Fruit fly (Drosophila melanogaster) whole organism, embryonic: ENCODE measurements around the gene Arl6IP1.

Experiments used
- BEAF-32 ChIP-seq: fragments of 200-800 bp; sonication (Bioruptor generic); optimal IDR thresholded peaks from 3 replicates; lab custom pipeline; 2017; ENCODE audit warnings: missing biosample characterization, missing genetic modification characterization, mild to moderate bottlenecking, moderate library complexity, missing genetic modification reagents
- Bgb ChIP-seq: fragments of 200-800 bp; sonication (Bioruptor generic); IDR thresholded peaks from 2 replicates; pipeline ENCODE4 v1.3.6; 2022; ENCODE audit warnings: missing biosample characterization, missing genetic modification characterization; ENCODE audit not compliant: partially characterized antibody
- CG11085 ChIP-seq: fragments of 200-800 bp; sonication (Bioruptor generic); IDR thresholded peaks from 2 replicates; pipeline ENCODE4 v1.3.6; 2022; ENCODE audit warnings: missing biosample characterization, missing genetic modification characterization
- CG14667 ChIP-seq: fragments of 200-800 bp; sonication (Bioruptor generic); IDR thresholded peaks from 2 replicates; pipeline ENCODE4 v1.3.6; 2022; ENCODE audit warnings: missing biosample characterization, missing genetic modification characterization
- CG15601 ChIP-seq: fragments of 200-800 bp; sonication (Bioruptor generic); optimal IDR thresholded peaks from 3 replicates; lab custom pipeline; 2019; ENCODE audit warnings: missing biosample characterization, mild to moderate bottlenecking, missing genetic modification characterization, moderate library complexity
- CG1603 ChIP-seq: fragments of 200-800 bp; sonication (Bioruptor generic); optimal IDR thresholded peaks from 2 replicates; lab custom pipeline; 2019; ENCODE audit warnings: missing biosample characterization, mild to moderate bottlenecking, missing genetic modification characterization, moderate library complexity
- CG17829 ChIP-seq: fragments of 200-800 bp; optimal IDR thresholded peaks from 2 replicates; lab custom pipeline; 2019; ENCODE audit warnings: missing biosample characterization, mild to moderate bottlenecking, missing genetic modification characterization, moderate library complexity
- CG2129 ChIP-seq: fragments of 200-800 bp; sonication (Bioruptor generic); IDR thresholded peaks from 2 replicates; pipeline ENCODE4 v1.3.6; 2022; ENCODE audit warnings: missing biosample characterization, missing genetic modification characterization; ENCODE audit not compliant: partially characterized antibody
- CG34224 ChIP-seq: fragments of 200-800 bp; sonication (Bioruptor generic); IDR thresholded peaks from 3 replicates; pipeline ENCODE4 v1.3.6; 2022; ENCODE audit warnings: missing biosample characterization, missing genetic modification characterization; ENCODE audit not compliant: partially characterized antibody
- CG42726 ChIP-seq: fragments of 200-800 bp; sonication (Bioruptor generic); IDR thresholded peaks from 2 replicates; pipeline ENCODE4 v1.3.6; 2022; ENCODE audit warnings: missing biosample characterization, missing genetic modification characterization; ENCODE audit not compliant: partially characterized antibody
- CG4617 ChIP-seq: fragments of 200-800 bp; sonication (Bioruptor generic); optimal IDR thresholded peaks from 3 replicates; lab custom pipeline; 2016; ENCODE audit warnings: missing biosample characterization, missing genetic modification characterization, borderline replicate concordance
- CG6791 ChIP-seq: fragments of 200-800 bp; sonication (Bioruptor generic); IDR thresholded peaks from 3 replicates; pipeline ENCODE4 v1.3.6; 2022; ENCODE audit warnings: missing biosample characterization, missing genetic modification characterization; ENCODE audit not compliant: partially characterized antibody
- CG6854 ChIP-seq: fragments of 200-800 bp; sonication (Bioruptor generic); optimal IDR thresholded peaks from 3 replicates; lab custom pipeline; 2017; ENCODE audit warnings: missing biosample characterization, mild to moderate bottlenecking, missing genetic modification characterization
- CG7963 ChIP-seq: fragments of 200-800 bp; sonication (Bioruptor generic); IDR thresholded peaks from 3 replicates; pipeline ENCODE4 v1.3.6; 2022; ENCODE audit warnings: missing biosample characterization, missing genetic modification characterization; ENCODE audit not compliant: partially characterized antibody
- CG8281 ChIP-seq: fragments of 200-800 bp; sonication (Bioruptor generic); optimal IDR thresholded peaks from 2 replicates; lab custom pipeline; 2018; ENCODE audit warnings: missing biosample characterization, mild to moderate bottlenecking, missing genetic modification characterization, moderate library complexity
- CG9797 ChIP-seq: fragments of 200-800 bp; sonication (Bioruptor generic); optimal IDR thresholded peaks from 3 replicates; lab custom pipeline; 2018; ENCODE audit warnings: missing biosample characterization, mild to moderate bottlenecking, missing genetic modification characterization
- CkIIα-i1 ChIP-seq: fragments of 200-800 bp; sonication (Bioruptor generic); IDR thresholded peaks from 2 replicates; pipeline ENCODE4 v1.3.6; 2022; ENCODE audit warnings: missing biosample characterization, missing genetic modification characterization
- D19B ChIP-seq: fragments of 200-800 bp; sonication (Bioruptor generic); optimal IDR thresholded peaks from 2 replicates; lab custom pipeline; 2017; ENCODE audit warnings: missing biosample characterization, mild to moderate bottlenecking, missing genetic modification characterization
- Dll ChIP-seq: fragments of 200-800 bp; sonication (Bioruptor generic); IDR thresholded peaks from 4 replicates; pipeline ENCODE4 v1.3.6; 2022; ENCODE audit warnings: missing biosample characterization, missing genetic modification characterization; ENCODE audit not compliant: partially characterized antibody
- E2f2 ChIP-seq: fragments of 200-800 bp; sonication (Bioruptor generic); IDR thresholded peaks from 2 replicates; pipeline ENCODE4 v1.3.6; 2022; ENCODE audit warnings: missing biosample characterization, missing genetic modification characterization
- Fer3 ChIP-seq: fragments of 200-800 bp; sonication (Bioruptor generic); optimal IDR thresholded peaks from 2 replicates; lab custom pipeline; 2018; ENCODE audit warnings: missing biosample characterization, mild to moderate bottlenecking, missing genetic modification characterization, moderate library complexity
- HmgZ ChIP-seq: fragments of 200-800 bp; sonication (Bioruptor generic); optimal IDR thresholded peaks from 2 replicates; lab custom pipeline; 2018; ENCODE audit warnings: missing biosample characterization, mild to moderate bottlenecking, missing genetic modification characterization
- Hr3 ChIP-seq: fragments of 200-800 bp; sonication (Bioruptor generic); optimal IDR thresholded peaks from 3 replicates; lab custom pipeline; 2016; ENCODE audit warnings: missing biosample characterization, missing genetic modification characterization
- Jarid2 ChIP-seq: fragments of 200-800 bp; sonication (Bioruptor generic); optimal IDR thresholded peaks from 3 replicates; lab custom pipeline; 2017; ENCODE audit warnings: mild to moderate bottlenecking, missing biosample characterization, missing genetic modification reagents, missing genetic modification characterization
- Lim3 ChIP-seq: fragments of 200-800 bp; sonication (Bioruptor generic); IDR thresholded peaks from 2 replicates; pipeline ENCODE4 v1.3.6; 2022; ENCODE audit warnings: missing biosample characterization, missing genetic modification characterization
- MESR4 ChIP-seq: fragments of 200-800 bp; sonication (Bioruptor generic); optimal IDR thresholded peaks from 2 replicates; lab custom pipeline; 2018; ENCODE audit warnings: missing biosample characterization, mild to moderate bottlenecking, missing genetic modification characterization, moderate library complexity
- Opbp ChIP-seq: fragments of 200-800 bp; sonication (Bioruptor generic); IDR thresholded peaks from 3 replicates; pipeline ENCODE4 v1.3.6; 2022; ENCODE audit warnings: missing biosample characterization, missing genetic modification characterization; ENCODE audit not compliant: partially characterized antibody
- Sin3A ChIP-seq: fragments of >200 bp; optimal IDR thresholded peaks from 2 replicates; lab custom pipeline; 2018
- Six4 ChIP-seq: fragments of 200-800 bp; sonication (Bioruptor generic); optimal IDR thresholded peaks from 2 replicates; lab custom pipeline; 2016; ENCODE audit warnings: missing biosample characterization, missing genetic modification characterization
- Vsx1 ChIP-seq: fragments of 200-800 bp; sonication (Bioruptor generic); optimal IDR thresholded peaks from 2 replicates; lab custom pipeline; 2017; ENCODE audit warnings: missing biosample characterization, mild to moderate bottlenecking, missing genetic modification characterization, missing genetic modification reagents
- YL-1 ChIP-seq: fragments of 200-800 bp; sonication (Bioruptor generic); optimal IDR thresholded peaks from 3 replicates; lab custom pipeline; 2017; ENCODE audit warnings: missing biosample characterization, mild to moderate bottlenecking, missing genetic modification characterization
- amos ChIP-seq: fragments of 200-800 bp; sonication (Bioruptor generic); IDR thresholded peaks from 2 replicates; pipeline ENCODE4 v1.3.6; 2022; ENCODE audit warnings: missing biosample characterization, missing genetic modification characterization; ENCODE audit not compliant: partially characterized antibody
- az2 ChIP-seq: fragments of 200-800 bp; sonication (Bioruptor generic); optimal IDR thresholded peaks from 3 replicates; lab custom pipeline; 2016; ENCODE audit warnings: missing biosample characterization, missing genetic modification characterization
- gfzf ChIP-seq: fragments of 200-800 bp; sonication (Bioruptor generic); optimal IDR thresholded peaks from 2 replicates; lab custom pipeline; 2016; ENCODE audit warnings: missing biosample characterization, mild to moderate bottlenecking, missing genetic modification characterization, moderate library complexity
- hbn ChIP-seq: fragments of 200-800 bp; sonication (Bioruptor generic); IDR thresholded peaks from 2 replicates; pipeline ENCODE4 v1.3.6; 2022; ENCODE audit warnings: missing biosample characterization, missing genetic modification characterization; ENCODE audit not compliant: partially characterized antibody
- onecut ChIP-seq: fragments of 200-800 bp; sonication (Bioruptor generic); IDR thresholded peaks from 2 replicates; pipeline ENCODE4 v1.3.6; 2022; ENCODE audit warnings: missing biosample characterization, missing genetic modification characterization
- pum ChIP-seq: fragments of 200-800 bp; sonication (Bioruptor generic); optimal IDR thresholded peaks from 2 replicates; lab custom pipeline; 2016; ENCODE audit warnings: missing biosample characterization, missing genetic modification characterization
- sens ChIP-seq: fragments of 200-800 bp; sonication (Bioruptor generic); peaks from one replicate; lab custom pipeline; 2016; ENCODE audit warnings: missing biosample characterization, missing genetic modification characterization
- seq ChIP-seq: fragments of 200-800 bp; sonication (Bioruptor generic); IDR thresholded peaks from 2 replicates; pipeline ENCODE4 v1.3.6; 2022; ENCODE audit warnings: missing biosample characterization, missing genetic modification characterization
- so ChIP-seq: fragments of 200-800 bp; sonication (Bioruptor generic); IDR thresholded peaks from 3 replicates; pipeline ENCODE4 v1.3.6; 2022; ENCODE audit warnings: missing biosample characterization, missing genetic modification characterization
- sob ChIP-seq: fragments of 200-800 bp; sonication (Bioruptor generic); IDR thresholded peaks from 2 replicates; pipeline ENCODE4 v1.3.6; 2022; ENCODE audit warnings: missing biosample characterization, missing genetic modification characterization
- unc-4 ChIP-seq: fragments of 200-800 bp; sonication (Bioruptor generic); IDR thresholded peaks from 2 replicates; pipeline ENCODE4 v1.3.6; 2022; ENCODE audit warnings: missing biosample characterization, missing genetic modification characterization; ENCODE audit not compliant: partially characterized antibody
- vvl ChIP-seq: fragments of 200-800 bp; sonication (Bioruptor generic); IDR thresholded peaks from 2 replicates; pipeline ENCODE4 v1.3.6; 2022; ENCODE audit warnings: missing biosample characterization, missing genetic modification characterization

Arl6IP1 gene

DNA sequence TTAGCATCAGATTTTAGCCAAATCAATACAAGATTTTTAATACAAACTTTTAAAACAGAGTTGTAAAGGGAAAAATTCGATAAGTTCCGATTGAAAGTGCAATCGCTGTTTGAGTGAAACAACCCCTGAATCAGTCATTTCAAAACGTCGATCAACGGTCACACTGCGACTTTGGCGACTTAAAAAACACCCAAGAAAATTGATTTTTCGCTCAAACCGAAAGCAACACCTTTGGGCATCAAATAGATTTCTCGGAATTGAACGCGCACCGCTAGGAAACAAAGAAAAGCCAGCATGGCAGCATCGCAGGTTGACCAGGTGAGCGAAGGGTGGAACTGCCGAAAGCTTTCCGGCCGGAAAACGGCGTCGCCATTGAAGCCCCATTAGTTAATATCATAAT lies at the start of gene Arl6IP1 (continued):
- TF ChIP-seq CG15601 (tag; lab: Kevin White, UChicago) (peak; percentile 31), CG7963 (GFP tag; lab: Robert Waterston, UW) (0 out of 3 replicates have a peak, but pooled peaks have one; percentile 39), CG34224 (GFP tag; lab: Robert Waterston, UW) (peak; percentile 66; the same call in 2 of the 3 replicates), CG2129 (0 out of 2 replicates have a peak, but pooled peaks have one; percentile 16), Dll (GFP tag; lab: Robert Waterston, UW) (peak; percentile 50; the same call in 1 of the 4 replicates), CG8281 (tag; lab: Kevin White, UChicago) (no peak), Jarid2 (no peak), CG6854 (GFP tag; lab: Kevin White, UChicago) (no peak), pum (GFP tag; lab: Kevin White, UChicago) (no peak), CG9797 (GFP tag; lab: Kevin White, UChicago) (peak; percentile 86), seq (GFP tag; lab: Robert Waterston, UW) (peak; percentile 30; the same call in 1 of the 2 replicates), Sin3A (lab: Kevin White, UChicago) (peak; percentile 36), CkIIα-i1 (GFP tag; lab: Robert Waterston, UW) (no peak), E2f2 (GFP tag; lab: Robert Waterston, UW) (peak; percentile 90), az2 (GFP tag; lab: Kevin White, UChicago) (no peak), hbn (peak; percentile 33), onecut (peak; percentile 97), YL-1 (peak; percentile 56), Hr3 (no peak), sob (GFP tag; lab: Robert Waterston, UW) (0 out of 2 replicates have a peak, but pooled peaks have one; percentile 26), BEAF-32 (GFP tag; lab: Kevin White, UChicago) (peak; percentile 51), unc-4 (GFP tag; lab: Robert Waterston, UW) (peak; percentile 34; the same call in 1 of the 2 replicates), Lim3 (no peak), CG17829 (peak; percentile 15), vvl (GFP tag; lab: Robert Waterston, UW) (0 out of 2 replicates have a peak, but pooled peaks have one; percentile 11), so (GFP tag; lab: Robert Waterston, UW) (no peak), D19B (GFP tag; lab: Kevin White, UChicago) (no peak), MESR4 (peak; percentile 72), CG42726 (GFP tag; lab: Robert Waterston, UW) (peak; percentile 52; the same call in 1 of the 2 replicates), amos (GFP tag; lab: Robert Waterston, UW) (peak; percentile 39; the same call in 1 of the 2 replicates), Vsx1 (GFP tag; lab: Kevin White, UChicago) (no peak), CG14667 (GFP tag; lab: Robert Waterston, UW) (no peak), gfzf (GFP tag; lab: Kevin White, UChicago) (peak; percentile 86), Bgb (GFP tag; lab: Robert Waterston, UW) (peak; percentile 61), Fer3 (tag; lab: Kevin White, UChicago) (no peak), CG1603 (tag; lab: Kevin White, UChicago) (peak; percentile 57), Opbp (GFP tag; lab: Robert Waterston, UW) (peak; percentile 62; the same call in 2 of the 3 replicates), CG4617 (peak; percentile 67), CG6791 (GFP tag; lab: Robert Waterston, UW) (peak; percentile 73), CG11085 (GFP tag; lab: Robert Waterston, UW) (no peak), Six4 (GFP tag; lab: Kevin White, UChicago) (no peak), sens (GFP tag; lab: Kevin White, UChicago) (peak; percentile 35), HmgZ (tag; lab: Kevin White, UChicago) (peak; percentile 7)
